Worm (Caenorhabditis elegans) whole organism, L3 larva: Measurements from ENCODE around the gene C05B5.16.

Experiments
- ceh-16 ChIP-seq: sonication (generic microtip); optimal IDR thresholded peaks from 2 replicates; lab custom pipeline; 2017; ENCODE audit warnings: missing biosample characterization, missing genetic modification characterization
- ceh-28 ChIP-seq: fragments of 150-350 bp; optimal IDR thresholded peaks from 2 replicates; lab custom pipeline; 2014; ENCODE audit warnings: missing biosample characterization, missing genetic modification reagents, missing genetic modification characterization
- ceh-82 ChIP-seq: fragments of 150-350 bp; optimal IDR thresholded peaks from 2 replicates; lab custom pipeline; 2014; ENCODE audit warnings: missing biosample characterization, missing genetic modification characterization
- elt-2 ChIP-seq: sonication (generic microtip); optimal IDR thresholded peaks from 2 replicates; lab custom pipeline; 2016; ENCODE audit warnings: missing genetic modification reagents, mild to moderate bottlenecking, missing genetic modification characterization, missing compliant biosample characterization
- fkh-10 ChIP-seq: sonication (generic microtip); optimal IDR thresholded peaks from 2 replicates; lab custom pipeline; 2017; ENCODE audit warnings: missing biosample characterization, missing genetic modification reagents, missing genetic modification characterization
- lin-39 ChIP-seq: fragments of 150-350 bp; optimal IDR thresholded peaks from 2 replicates; lab custom pipeline; 2018; ENCODE audit warnings: missing biosample characterization, missing genetic modification reagents, missing genetic modification characterization
- lsy-12 ChIP-seq: sonication (generic microtip); optimal IDR thresholded peaks from 2 replicates; lab custom pipeline; 2016; ENCODE audit warnings: mild to moderate bottlenecking, missing genetic modification characterization, missing compliant biosample characterization
- nfya-1 ChIP-seq: sonication (generic microtip); optimal IDR thresholded peaks from 2 replicates; lab custom pipeline; 2017; ENCODE audit warnings: missing genetic modification characterization, mild to moderate bottlenecking, missing compliant biosample characterization, antibody characterized with exemption, moderate library complexity; ENCODE audit not compliant: insufficient read depth
- nhr-28 ChIP-seq: fragments of 150-350 bp; optimal IDR thresholded peaks from 2 replicates; lab custom pipeline; 2014; ENCODE audit warnings: missing biosample characterization, missing genetic modification characterization
- pqm-1 ChIP-seq: fragments of 150-350 bp; optimal IDR thresholded peaks from 2 replicates; lab custom pipeline; 2017; ENCODE audit warnings: missing biosample characterization, missing genetic modification characterization, inconsistent platforms
- sea-2 ChIP-seq: fragments of 150-350 bp; sonication (generic microtip); optimal IDR thresholded peaks from 4 replicates; lab custom pipeline; 2014; ENCODE audit warnings: missing biosample characterization, missing genetic modification reagents, missing genetic modification characterization
- unc-62 ChIP-seq: fragments of 150-350 bp; sonication (generic microtip); optimal IDR thresholded peaks from 4 replicates; lab custom pipeline; 2014; ENCODE audit warnings: missing biosample characterization, missing genetic modification reagents, missing genetic modification characterization

- TF ChIP-seq nhr-28 (tag; lab: Kevin White, UChicago) = no peak
- TF ChIP-seq fkh-10 (GFP tag; lab: Kevin White, UChicago) = no peak
- TF ChIP-seq lsy-12 (tag; lab: Kevin White, UChicago) = no peak
- TF ChIP-seq ceh-82 (tag; lab: Kevin White, UChicago) = no peak
- TF ChIP-seq sea-2 (GFP tag; lab: Kevin White, UChicago) = no peak
- TF ChIP-seq ceh-16 (tag; lab: Kevin White, UChicago) = no peak
- no peak for TF ChIP-seq nfya-1 (tag; lab: Kevin White, UChicago)
- no peak for TF ChIP-seq ceh-28
- TF ChIP-seq unc-62 (GFP tag; lab: Kevin White, UChicago) = no peak
- no peak for TF ChIP-seq pqm-1
- TF ChIP-seq elt-2 (tag; lab: Kevin White, UChicago) = no peak
- TF ChIP-seq lin-39 = no peak
Observed at ce11 chrIII:10056033-10056432, 43.8 kb downstream of the C05B5.16 start, which contains the start of gene T16G12.10.
